Fruit fly (Drosophila melanogaster): ENCODE data around the gene CG5986.

Gene CG5986

dm6 chr3R:24031019-24031824 is 16.4 kb upstream of the CG5986 start:
- peak; percentile 7 for TF ChIP-seq Crg-1 (GFP tag; optimal IDR thresholded peaks at IDR 0.05)
- TF ChIP-seq tj (GFP tag; optimal IDR thresholded peaks at IDR 0.05), result peak; percentile 79
- TF ChIP-seq CG5204 (GFP tag; optimal IDR thresholded peaks at IDR 0.05), result no peak
- TF ChIP-seq CG11617 (GFP tag; optimal IDR thresholded peaks at IDR 0.05), result no peak
- TF ChIP-seq kay (GFP tag; ENCODE audit: borderline replicate concordance), result no peak
- no peak for TF ChIP-seq toe (GFP tag; optimal IDR thresholded peaks at IDR 0.05)
- peak; percentile 15 for TF ChIP-seq CG33017 (tag; optimal IDR thresholded peaks at IDR 0.05)
- peak; percentile 3 for TF ChIP-seq CG1620 (GFP tag; optimal IDR thresholded peaks at IDR 0.05)
- no peak for TF ChIP-seq Clk (GFP tag; optimal IDR thresholded peaks at IDR 0.05)
- peak; percentile 47 for TF ChIP-seq CG7045 (GFP tag; optimal IDR thresholded peaks at IDR 0.05)
- TF ChIP-seq cnc (optimal IDR thresholded peaks at IDR 0.05), result no peak
- peak; percentile 75 for TF ChIP-seq CG12768 (GFP tag; optimal IDR thresholded peaks at IDR 0.05)
- TF ChIP-seq ovo (GFP tag; optimal IDR thresholded peaks at IDR 0.05), result no peak
- peak; percentile 69 for TF ChIP-seq Mnt (GFP tag; optimal IDR thresholded peaks at IDR 0.05)
- TF ChIP-seq CG7101 (tag; optimal IDR thresholded peaks at IDR 0.05), result peak; percentile 31
- TF ChIP-seq CG14711 (tag; optimal IDR thresholded peaks at IDR 0.05), result no peak
- peak; percentile 57 for TF ChIP-seq pad (GFP tag; optimal IDR thresholded peaks at IDR 0.05)
- TF ChIP-seq bab1 (GFP tag; optimal IDR thresholded peaks at IDR 0.05), result peak; percentile 20
- TF ChIP-seq Hr96 (GFP tag; optimal IDR thresholded peaks at IDR 0.05), result no peak
- peak; percentile 56 for TF ChIP-seq cic (GFP tag; optimal IDR thresholded peaks at IDR 0.05)

- peak; percentile 35 for TF ChIP-seq Hr96 (GFP tag; optimal IDR thresholded peaks at IDR 0.05)
- no peak for TF ChIP-seq cnc (optimal IDR thresholded peaks at IDR 0.05)
- no peak for TF ChIP-seq pad (GFP tag; optimal IDR thresholded peaks at IDR 0.05)
- TF ChIP-seq CG12768 (GFP tag; optimal IDR thresholded peaks at IDR 0.05), result no peak
- no peak for TF ChIP-seq CG14711 (tag; optimal IDR thresholded peaks at IDR 0.05)
- TF ChIP-seq Mnt (GFP tag; optimal IDR thresholded peaks at IDR 0.05), result no peak
- TF ChIP-seq CG7045 (GFP tag; optimal IDR thresholded peaks at IDR 0.05), result no peak
- no peak for TF ChIP-seq ovo (GFP tag; optimal IDR thresholded peaks at IDR 0.05)
- peak; percentile 36 for TF ChIP-seq Crg-1 (GFP tag; optimal IDR thresholded peaks at IDR 0.05)
- TF ChIP-seq cic (GFP tag; optimal IDR thresholded peaks at IDR 0.05), result no peak
- no peak for TF ChIP-seq toe (GFP tag; optimal IDR thresholded peaks at IDR 0.05)
- no peak for TF ChIP-seq CG7101 (tag; optimal IDR thresholded peaks at IDR 0.05)
- TF ChIP-seq Clk (GFP tag; optimal IDR thresholded peaks at IDR 0.05), result no peak
- TF ChIP-seq kay (GFP tag; ENCODE audit: borderline replicate concordance), result no peak
- TF ChIP-seq CG5204 (GFP tag; optimal IDR thresholded peaks at IDR 0.05), result no peak
- no peak for TF ChIP-seq CG33017 (tag; optimal IDR thresholded peaks at IDR 0.05)
- no peak for TF ChIP-seq tj (GFP tag; optimal IDR thresholded peaks at IDR 0.05)
- TF ChIP-seq CG1620 (GFP tag; optimal IDR thresholded peaks at IDR 0.05), result peak; percentile 23
- TF ChIP-seq CG11617 (GFP tag; optimal IDR thresholded peaks at IDR 0.05), result peak; percentile 39
- TF ChIP-seq bab1 (GFP tag; optimal IDR thresholded peaks at IDR 0.05), result no peak
These were observed 15.6 kb upstream of the CG5986 start, which contains the start of the genes KrT95D and Mettl3 for dm6 chr3R:24031825-24032523. KrT95D (minus strand) TSS chr3R:24031827. Mettl3 (plus strand) TSS chr3R:24032157.

dm6 chr3R:24037538-24038265 is 9.9 kb upstream of the CG5986 start, which contains the start of gene spas:
spas (plus strand) TSS chr3R:24038215.
- peak; percentile 47 for TF ChIP-seq pad (GFP tag; optimal IDR thresholded peaks at IDR 0.05)
- peak; percentile 81 for TF ChIP-seq CG11617 (GFP tag; optimal IDR thresholded peaks at IDR 0.05)
- peak; percentile 72 for TF ChIP-seq Mnt (GFP tag; optimal IDR thresholded peaks at IDR 0.05)
- TF ChIP-seq CG5204 (GFP tag; optimal IDR thresholded peaks at IDR 0.05), result no peak
- TF ChIP-seq tj (GFP tag; optimal IDR thresholded peaks at IDR 0.05), result peak; percentile 73
- no peak for TF ChIP-seq cnc (optimal IDR thresholded peaks at IDR 0.05)
- TF ChIP-seq CG14711 (tag; optimal IDR thresholded peaks at IDR 0.05), result peak; percentile 80
- peak; percentile 64 for TF ChIP-seq CG12768 (GFP tag; optimal IDR thresholded peaks at IDR 0.05)
- no peak for TF ChIP-seq kay (GFP tag; ENCODE audit: borderline replicate concordance)
- TF ChIP-seq Clk (GFP tag; optimal IDR thresholded peaks at IDR 0.05), result peak; percentile 50
- peak; percentile 64 for TF ChIP-seq CG1620 (GFP tag; optimal IDR thresholded peaks at IDR 0.05)
- peak; percentile 73 for TF ChIP-seq CG7045 (GFP tag; optimal IDR thresholded peaks at IDR 0.05)
- peak; percentile 52 for TF ChIP-seq Crg-1 (GFP tag; optimal IDR thresholded peaks at IDR 0.05)
- peak; percentile 63 for TF ChIP-seq ovo (GFP tag; optimal IDR thresholded peaks at IDR 0.05)
- no peak for TF ChIP-seq cic (GFP tag; optimal IDR thresholded peaks at IDR 0.05)
- TF ChIP-seq CG33017 (tag; optimal IDR thresholded peaks at IDR 0.05), result peak; percentile 58
- peak; percentile 60 for TF ChIP-seq CG7101 (tag; optimal IDR thresholded peaks at IDR 0.05)
- TF ChIP-seq toe (GFP tag; optimal IDR thresholded peaks at IDR 0.05), result no peak
- TF ChIP-seq Hr96 (GFP tag; optimal IDR thresholded peaks at IDR 0.05), result peak; percentile 90
- peak; percentile 76 for TF ChIP-seq bab1 (GFP tag; optimal IDR thresholded peaks at IDR 0.05)

dm6 chr3R:24038736-24039556 is 8.6 kb upstream of the CG5986 start, which contains the start of gene Miro:
Miro (minus strand) TSS chr3R:24038847.
- TF ChIP-seq Mnt (GFP tag; optimal IDR thresholded peaks at IDR 0.05) (peak; percentile 63), bab1 (GFP tag; optimal IDR thresholded peaks at IDR 0.05) (no peak), ovo (GFP tag; optimal IDR thresholded peaks at IDR 0.05) (peak; percentile 33), CG1620 (GFP tag; optimal IDR thresholded peaks at IDR 0.05) (peak; percentile 6), Crg-1 (GFP tag; optimal IDR thresholded peaks at IDR 0.05) (peak; percentile 70), CG12768 (GFP tag; optimal IDR thresholded peaks at IDR 0.05) (no peak)

All from whole organism, adult.